Fruit fly (Drosophila melanogaster) whole organism, embryonic: ENCODE results near the gene Kr-h2.

ENCODE experiments used
- BEAF-32 ChIP-seq: fragments of 200-800 bp; sonication (Bioruptor generic); optimal IDR thresholded peaks from 3 replicates; lab custom pipeline; 2017; ENCODE audit warnings: missing biosample characterization, missing genetic modification characterization, mild to moderate bottlenecking, moderate library complexity, missing genetic modification reagents
- Blimp-1 ChIP-seq: fragments of 200-800 bp; sonication (Bioruptor generic); optimal IDR thresholded peaks from 3 replicates; lab custom pipeline; 2018; ENCODE audit warnings: missing biosample characterization, missing genetic modification characterization, mild to moderate bottlenecking, moderate library complexity, missing genetic modification reagents
- CG10565 ChIP-seq: fragments of 200-800 bp; sonication (Bioruptor generic); optimal IDR thresholded peaks from 3 replicates; lab custom pipeline; 2016; ENCODE audit warnings: missing biosample characterization, mild to moderate bottlenecking, missing genetic modification characterization
- CG12104 ChIP-seq: fragments of 200-800 bp; sonication (Bioruptor generic); optimal IDR thresholded peaks from 3 replicates; lab custom pipeline; 2016; ENCODE audit warnings: missing biosample characterization, missing genetic modification characterization
- CG13287 ChIP-seq: fragments of 200-800 bp; sonication (Bioruptor generic); IDR thresholded peaks from 2 replicates; pipeline ENCODE4 v1.3.6; 2022; ENCODE audit warnings: missing biosample characterization, missing genetic modification characterization; ENCODE audit not compliant: partially characterized antibody
- CG14050 ChIP-seq: fragments of 200-800 bp; sonication (Bioruptor generic); IDR thresholded peaks from 3 replicates; pipeline ENCODE4 v1.3.6; 2022; ENCODE audit warnings: missing biosample characterization, missing genetic modification characterization
- CG15269 ChIP-seq: fragments of 200-800 bp; sonication (Bioruptor generic); optimal IDR thresholded peaks from 2 replicates; lab custom pipeline; 2018; ENCODE audit warnings: missing biosample characterization, mild to moderate bottlenecking, missing genetic modification characterization, moderate library complexity
- CG16863 ChIP-seq: fragments of 200-800 bp; sonication (Bioruptor generic); optimal IDR thresholded peaks from 3 replicates; lab custom pipeline; 2016; ENCODE audit warnings: missing biosample characterization, missing genetic modification characterization
- CG17359 ChIP-seq: fragments of 200-800 bp; sonication (Bioruptor generic); optimal IDR thresholded peaks from 3 replicates; lab custom pipeline; 2018; ENCODE audit warnings: missing biosample characterization, mild to moderate bottlenecking, missing genetic modification characterization, moderate library complexity
- CG1832 ChIP-seq: fragments of 200-800 bp; sonication (Bioruptor generic); optimal IDR thresholded peaks from 2 replicates; lab custom pipeline; 2017; ENCODE audit warnings: missing biosample characterization, mild to moderate bottlenecking, missing genetic modification characterization, inconsistent platforms
- CG18764 ChIP-seq: fragments of 200-800 bp; sonication (Bioruptor generic); optimal IDR thresholded peaks from 3 replicates; lab custom pipeline; 2016; ENCODE audit warnings: missing biosample characterization, missing genetic modification characterization
- CG30403 ChIP-seq: fragments of 200-800 bp; sonication (Bioruptor generic); optimal IDR thresholded peaks from 3 replicates; lab custom pipeline; 2016; ENCODE audit warnings: missing biosample characterization, missing genetic modification characterization
- CG31388 ChIP-seq: fragments of 200-800 bp; sonication (Bioruptor generic); optimal IDR thresholded peaks from 2 replicates; lab custom pipeline; 2016; ENCODE audit warnings: missing biosample characterization, missing genetic modification characterization
- CG32532 ChIP-seq: fragments of 200-800 bp; sonication (Bioruptor generic); IDR thresholded peaks from 2 replicates; pipeline ENCODE4 v1.3.6; 2022; ENCODE audit warnings: missing biosample characterization, missing genetic modification characterization
- CG3726 ChIP-seq: fragments of 200-800 bp; sonication (Bioruptor generic); IDR thresholded peaks from 3 replicates; pipeline ENCODE4, ENCODE4 v1.3.6; 2022; ENCODE audit warnings: missing biosample characterization, missing genetic modification characterization
- CG3838 ChIP-seq: fragments of 200-800 bp; sonication (Bioruptor generic); optimal IDR thresholded peaks from 3 replicates; lab custom pipeline; 2016; ENCODE audit warnings: missing biosample characterization, missing genetic modification characterization
- CG4328 ChIP-seq: fragments of 200-800 bp; sonication (Bioruptor generic); optimal IDR thresholded peaks from 3 replicates; lab custom pipeline; 2017; ENCODE audit warnings: missing biosample characterization, missing genetic modification reagents, missing genetic modification characterization
- CG5180 ChIP-seq: fragments of 200-800 bp; sonication (Bioruptor generic); optimal IDR thresholded peaks from 3 replicates; lab custom pipeline; 2017; ENCODE audit warnings: missing biosample characterization, missing genetic modification characterization, mild to moderate bottlenecking, moderate library complexity, missing genetic modification reagents
- CG5245 ChIP-seq: fragments of 200-800 bp; sonication (Bioruptor generic); optimal IDR thresholded peaks from 3 replicates; lab custom pipeline; 2016; ENCODE audit warnings: missing biosample characterization, missing genetic modification characterization
- CG6765 ChIP-seq: fragments of 200-800 bp; sonication (Bioruptor generic); optimal IDR thresholded peaks from 3 replicates; lab custom pipeline; 2017; ENCODE audit warnings: missing biosample characterization, mild to moderate bottlenecking, missing genetic modification characterization
- CG9932 ChIP-seq: fragments of 200-800 bp; sonication (Bioruptor generic); IDR thresholded peaks from 2 replicates; pipeline ENCODE4 v1.3.6; 2022; ENCODE audit warnings: missing biosample characterization, missing genetic modification characterization
- Eip74EF ChIP-seq, 2 experiments: fragments of 200-800 bp in 1 of 2; fragments of >200 bp in 1 of 2; sonication (Bioruptor generic) in 1 of 2; optimal IDR thresholded peaks; 2 replicates each; lab custom pipeline; 2017 to 2019; ENCODE audit warnings: missing biosample characterization in 2 of 2, missing genetic modification characterization in 2 of 2, mild to moderate bottlenecking in 1 of 2, moderate library complexity in 1 of 2
- GATAe ChIP-seq: fragments of 200-800 bp; sonication (Bioruptor generic); conservative IDR thresholded peaks from 2 replicates; pipeline ENCODE4 v1.3.6; 2022; ENCODE audit warnings: missing biosample characterization, missing genetic modification characterization
- HLH3B ChIP-seq: fragments of 200-800 bp; sonication (Bioruptor generic); IDR thresholded peaks from 2 replicates; pipeline ENCODE4 v1.3.6; 2022; ENCODE audit warnings: missing biosample characterization, missing genetic modification characterization
- Hr51 ChIP-seq, 2 experiments: fragments of 200-800 bp; sonication (Bioruptor generic); optimal IDR thresholded peaks; 2 replicates in 1 of 2; 3 replicates in 1 of 2; lab custom pipeline; 2016 to 2018; ENCODE audit warnings: missing biosample characterization in 2 of 2, missing genetic modification characterization in 2 of 2, mild to moderate bottlenecking in 1 of 2, moderate library complexity in 1 of 2
- Hsf ChIP-seq: fragments of 200-800 bp; sonication (Bioruptor generic); optimal IDR thresholded peaks from 3 replicates; lab custom pipeline; 2016; ENCODE audit warnings: missing biosample characterization, missing genetic modification characterization
- Meics ChIP-seq: fragments of 200-800 bp; sonication (Bioruptor generic); optimal IDR thresholded peaks from 2 replicates; lab custom pipeline; 2017; ENCODE audit warnings: missing biosample characterization, mild to moderate bottlenecking, missing genetic modification characterization
- Mrtf ChIP-seq: fragments of 200-800 bp; sonication (Bioruptor generic); IDR thresholded peaks from 3 replicates; pipeline ENCODE4 v1.3.6; 2022; ENCODE audit warnings: missing biosample characterization, missing genetic modification characterization
- NFAT ChIP-seq: fragments of 200-800 bp; sonication (Bioruptor generic); IDR thresholded peaks from 2 replicates; pipeline ENCODE4 v1.3.6; 2022; ENCODE audit warnings: missing biosample characterization, missing genetic modification characterization
- Poxn ChIP-seq: fragments of 200-800 bp; sonication (Bioruptor generic); IDR thresholded peaks from 2 replicates; pipeline ENCODE4 v1.3.6; 2022; ENCODE audit warnings: missing biosample characterization, missing genetic modification characterization
- Trl ChIP-seq, 3 experiments: fragments of >200 bp in 2 of 3; fragments of 200-800 bp in 1 of 3; sonication (Bioruptor generic) in 1 of 3; optimal IDR thresholded peaks; 2 replicates in 1 of 3; 3 replicates in 2 of 3; lab custom pipeline; 2016 to 2017; ENCODE audit warnings: missing biosample characterization in 1 of 3, missing genetic modification characterization in 1 of 3
- ase ChIP-seq: fragments of 200-800 bp; sonication (Bioruptor generic); IDR thresholded peaks from 3 replicates; pipeline ENCODE4 v1.3.6; 2022; ENCODE audit warnings: missing biosample characterization, missing genetic modification characterization
- cwo ChIP-seq: fragments of 200-800 bp; sonication (Bioruptor generic); optimal IDR thresholded peaks from 3 replicates; lab custom pipeline; 2017; ENCODE audit warnings: missing biosample characterization, missing genetic modification characterization, mild to moderate bottlenecking, moderate library complexity, missing genetic modification reagents
- esg ChIP-seq: fragments of 200-800 bp; sonication (Bioruptor generic); conservative IDR thresholded peaks from 2 replicates; pipeline ENCODE4 v1.3.6; 2022; ENCODE audit warnings: missing biosample characterization, missing genetic modification characterization
- gce ChIP-seq: fragments of 200-800 bp; sonication (Bioruptor generic); IDR thresholded peaks from 3 replicates; pipeline ENCODE4 v1.3.6; 2022; ENCODE audit warnings: missing biosample characterization, missing genetic modification characterization
- hb ChIP-seq: fragments of 200-800 bp; sonication (Bioruptor generic); IDR thresholded peaks from 3 replicates; pipeline ENCODE4 v1.3.6; 2022; ENCODE audit warnings: missing biosample characterization, missing genetic modification characterization; ENCODE audit not compliant: partially characterized antibody
- her ChIP-seq: fragments of 200-800 bp; sonication (Bioruptor generic); optimal IDR thresholded peaks from 2 replicates; lab custom pipeline; 2016; ENCODE audit warnings: missing biosample characterization, missing genetic modification characterization
- lola ChIP-seq, 3 experiments: fragments of >200 bp in 2 of 3; fragments of 200-800 bp in 1 of 3; sonication (Bioruptor generic) in 1 of 3; optimal IDR thresholded peaks; 2 replicates each; lab custom pipeline; 2017 to 2019; ENCODE audit warnings: missing biosample characterization in 3 of 3, missing genetic modification characterization in 3 of 3, mild to moderate bottlenecking in 1 of 3, moderate library complexity in 1 of 3
- odd ChIP-seq: fragments of 200-800 bp; sonication (Bioruptor generic); optimal IDR thresholded peaks from 2 replicates; lab custom pipeline; 2017; ENCODE audit warnings: missing biosample characterization, mild to moderate bottlenecking, missing genetic modification characterization
- pan ChIP-seq, 4 experiments: fragments of >200 bp in 3 of 4; fragments of 200-800 bp in 1 of 4; sonication (Bioruptor generic) in 1 of 4; optimal IDR thresholded peaks in 3 of 4; IDR thresholded peaks in 1 of 4; 2 replicates each; pipeline versions ENCODE4 v1.3.6 to Lab custom; 2017 to 2022; ENCODE audit warnings: missing biosample characterization in 2 of 4, missing genetic modification characterization in 2 of 4, mixed read lengths in 1 of 4
- phol ChIP-seq: fragments of 200-800 bp; sonication (Bioruptor generic); optimal IDR thresholded peaks from 3 replicates; lab custom pipeline; 2018; ENCODE audit warnings: missing biosample characterization, mild to moderate bottlenecking, missing genetic modification characterization, moderate library complexity
- pzg ChIP-seq: fragments of 200-800 bp; sonication (Bioruptor generic); optimal IDR thresholded peaks from 3 replicates; lab custom pipeline; 2018; ENCODE audit warnings: missing biosample characterization, mild to moderate bottlenecking, missing genetic modification characterization, moderate library complexity
- toy ChIP-seq: fragments of 200-800 bp; sonication (Bioruptor generic); IDR thresholded peaks from 2 replicates; pipeline ENCODE4 v1.3.6; 2022; ENCODE audit warnings: missing biosample characterization, missing genetic modification characterization
- ttk ChIP-seq: fragments of 200-800 bp; sonication (Bioruptor generic); IDR thresholded peaks from 2 replicates; pipeline ENCODE4 v2.1.2; 2022; ENCODE audit warnings: missing biosample characterization, missing genetic modification characterization
- vfl ChIP-seq: fragments of 200-800 bp; sonication (Bioruptor generic); optimal IDR thresholded peaks from 2 replicates; lab custom pipeline; 2016; ENCODE audit warnings: missing biosample characterization, missing genetic modification characterization

The Kr-h2 gene

DNA sequence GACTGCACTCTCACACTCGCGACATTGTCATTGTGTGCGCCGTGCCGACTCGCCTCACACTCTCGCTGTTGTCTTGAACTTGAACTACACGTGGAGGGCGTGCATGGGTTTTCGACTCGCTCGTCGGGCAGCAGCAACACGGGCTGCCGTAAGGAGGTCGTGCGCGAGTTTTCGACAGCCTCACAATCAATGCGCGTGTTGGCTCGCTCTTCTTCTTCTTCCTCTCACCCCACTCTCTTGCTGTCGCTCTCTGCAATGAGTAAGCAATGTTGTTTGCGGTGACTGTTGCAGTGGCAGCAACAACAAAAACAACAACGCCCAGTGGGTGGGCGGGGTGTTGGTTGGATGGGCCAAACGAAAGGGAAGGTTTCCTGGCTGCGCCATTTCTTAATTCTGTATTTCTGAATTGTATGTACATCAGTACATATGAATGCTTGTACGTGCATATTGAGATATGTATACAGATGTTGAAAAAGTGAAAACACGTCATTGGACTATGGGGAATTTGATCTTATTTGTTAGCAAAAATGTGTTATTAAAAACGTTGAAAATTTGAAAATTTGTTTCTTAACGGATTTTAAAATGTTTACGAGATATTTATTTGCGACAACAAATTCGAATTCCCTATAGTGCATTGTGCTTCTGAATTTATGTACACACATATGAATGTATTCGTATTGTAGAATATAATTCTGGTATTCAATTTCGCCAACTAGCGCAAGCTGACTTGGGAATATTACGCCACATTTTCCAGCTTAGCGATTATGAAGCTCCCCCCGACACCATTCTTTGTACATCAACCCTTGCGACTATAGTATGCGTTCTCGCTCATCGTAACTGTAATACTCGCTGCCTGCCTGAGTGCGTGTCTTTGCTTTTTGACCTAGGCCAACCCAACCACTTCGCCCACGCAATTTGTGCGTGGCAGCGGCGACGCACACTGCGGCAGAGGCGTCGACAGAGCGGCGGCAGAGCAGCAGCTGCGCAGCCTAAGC is 17.9 kb downstream of the Kr-h2 start (continued):
- no peak for TF ChIP-seq hb (GFP tag; lab: Robert Waterston, UW)
- TF ChIP-seq BEAF-32 = no peak
- peak; percentile 41; the same call in 1 of the 2 replicates for TF ChIP-seq CG32532 (GFP tag; lab: Robert Waterston, UW)
- peak; percentile 30 for TF ChIP-seq CG17359 (tag; lab: Kevin White, UChicago)
- peak; percentile 53 for TF ChIP-seq CG4328 (GFP tag; lab: Kevin White, UChicago)
- TF ChIP-seq Hsf = no peak
- TF ChIP-seq CG6765 = peak; percentile 38
- no peak for TF ChIP-seq vfl
- peak; percentile 77; the same call in 2 of the 3 replicates for TF ChIP-seq gce (GFP tag; lab: Robert Waterston, UW)
- no peak for TF ChIP-seq pzg (GFP tag; lab: Kevin White, UChicago)
- TF ChIP-seq Poxn (GFP tag; lab: Robert Waterston, UW) = no peak
- no peak for TF ChIP-seq CG18764 (GFP tag; lab: Kevin White, UChicago)
- no peak for TF ChIP-seq CG1832 (GFP tag; lab: Kevin White, UChicago)
- TF ChIP-seq Eip74EF (GFP tag; optimal IDR thresholded peaks at IDR 0.05; lab: Kevin White, UChicago) = peak in 1 of 2 experiments; percentile 45
- TF ChIP-seq NFAT (GFP tag; lab: Robert Waterston, UW) = peak; percentile 51; the same call in 1 of the 2 replicates
- TF ChIP-seq CG31388 (GFP tag; lab: Kevin White, UChicago) = no peak
- TF ChIP-seq CG10565 = no peak
- TF ChIP-seq Meics = peak; percentile 49
- TF ChIP-seq Hr51 (GFP tag; optimal IDR thresholded peaks at IDR 0.05; lab: Kevin White, UChicago) = peak in 1 of 2 experiments; percentile 13
- no peak for TF ChIP-seq CG5245 (GFP tag; lab: Kevin White, UChicago)
- no peak for TF ChIP-seq phol (tag; lab: Kevin White, UChicago)
- peak; percentile 75 to 81 for TF ChIP-seq Trl (optimal IDR thresholded peaks at IDR 0.05; lab: Kevin White, UChicago)
- TF ChIP-seq Trl (GFP tag; optimal IDR thresholded peaks at IDR 0.05; lab: Kevin White, UChicago) = peak; percentile 42
- TF ChIP-seq CG30403 (GFP tag; lab: Kevin White, UChicago) = peak; percentile 6
- no peak for TF ChIP-seq Mrtf (GFP tag; lab: Robert Waterston, UW)
- peak; percentile 97 for TF ChIP-seq Blimp-1 (GFP tag; lab: Kevin White, UChicago)
- peak; percentile 66; the same call in 1 of the 2 replicates for TF ChIP-seq GATAe (GFP tag; lab: Robert Waterston, UW)
- TF ChIP-seq HLH3B (GFP tag; lab: Robert Waterston, UW) = no peak
- peak; percentile 61 for TF ChIP-seq CG3838
- no peak for TF ChIP-seq CG15269 (tag; lab: Kevin White, UChicago)
- no peak; the same call in 2 of the 3 replicates for TF ChIP-seq CG14050
- no peak for TF ChIP-seq CG16863 (GFP tag; lab: Kevin White, UChicago)
- TF ChIP-seq ase (GFP tag; lab: Robert Waterston, UW) = no peak
- TF ChIP-seq CG12104 (GFP tag; lab: Kevin White, UChicago) = no peak
- peak; percentile 39; the same call in 1 of the 2 replicates for TF ChIP-seq CG9932 (GFP tag; lab: Robert Waterston, UW)
- no peak for TF ChIP-seq pan (optimal IDR thresholded peaks at IDR 0.05; lab: Kevin White, UChicago)
- TF ChIP-seq pan (GFP tag; optimal IDR thresholded peaks at IDR 0.05 in 1 of 2, IDR thresholded peaks at IDR 0.05 in 1 of 2) = peak in 1 of 2 experiments; percentile 39
- peak; percentile 43 for TF ChIP-seq her
- peak; percentile 18; the same call in 1 of the 2 replicates for TF ChIP-seq ttk (GFP tag; lab: Robert Waterston, UW)
- TF ChIP-seq cwo = peak; percentile 98
- TF ChIP-seq CG13287 (GFP tag; lab: Robert Waterston, UW) = peak; percentile 64; the same call in 1 of the 2 replicates
- no peak for TF ChIP-seq esg (GFP tag; lab: Robert Waterston, UW)
- peak in 1 of 3 experiments; percentile 2 for TF ChIP-seq lola (GFP tag; optimal IDR thresholded peaks at IDR 0.05; lab: Kevin White, UChicago)
- TF ChIP-seq CG3726 (GFP tag; lab: Robert Waterston, UW) = no peak
- TF ChIP-seq CG5180 = peak; percentile 65
- TF ChIP-seq odd (GFP tag; lab: Kevin White, UChicago) = no peak
- no peak for TF ChIP-seq toy (GFP tag; lab: Robert Waterston, UW)
